Worm (Caenorhabditis elegans): ENCODE results near the gene F53F4.7.

F53F4.7 gene

DNA sequence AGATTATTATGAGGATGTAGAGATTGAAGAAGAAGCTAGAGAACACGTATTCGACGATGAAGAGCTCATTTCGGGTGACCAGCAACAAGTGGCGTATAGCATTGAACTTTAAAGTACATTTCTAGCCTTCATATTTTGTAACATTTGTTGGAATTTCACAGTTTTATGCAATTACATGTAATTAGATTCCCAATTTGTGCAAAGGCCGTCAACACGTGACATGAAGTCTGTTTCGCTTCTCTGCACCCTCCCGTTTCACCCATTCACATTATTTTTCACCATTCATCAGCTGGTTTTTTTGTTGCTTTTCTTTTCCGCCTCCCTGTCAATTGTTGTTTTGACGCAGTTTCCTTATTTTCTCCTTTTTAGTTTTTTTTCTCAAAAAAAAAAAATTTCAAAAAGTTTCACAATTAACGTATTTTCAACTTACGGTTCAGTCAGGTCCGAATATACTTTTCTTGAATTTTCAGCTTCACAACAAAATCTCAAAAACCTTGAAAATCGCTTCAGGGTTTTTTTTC lies 13.4 kb upstream of the F53F4.7 start, which contains the start of gene sde-2:
Gene sde-2 (plus strand): TSS at position 471 of the 521 bp plus-strand sequence.
- TF ChIP-seq egl-5 (tag; optimal IDR thresholded peaks at IDR 0.05), result peak; percentile 35
- TF ChIP-seq tbx-2 (tag; optimal IDR thresholded peaks at IDR 0.05), result no peak
- peak; percentile 4 for TF ChIP-seq lin-39 (tag; optimal IDR thresholded peaks at IDR 0.05)

DNA sequence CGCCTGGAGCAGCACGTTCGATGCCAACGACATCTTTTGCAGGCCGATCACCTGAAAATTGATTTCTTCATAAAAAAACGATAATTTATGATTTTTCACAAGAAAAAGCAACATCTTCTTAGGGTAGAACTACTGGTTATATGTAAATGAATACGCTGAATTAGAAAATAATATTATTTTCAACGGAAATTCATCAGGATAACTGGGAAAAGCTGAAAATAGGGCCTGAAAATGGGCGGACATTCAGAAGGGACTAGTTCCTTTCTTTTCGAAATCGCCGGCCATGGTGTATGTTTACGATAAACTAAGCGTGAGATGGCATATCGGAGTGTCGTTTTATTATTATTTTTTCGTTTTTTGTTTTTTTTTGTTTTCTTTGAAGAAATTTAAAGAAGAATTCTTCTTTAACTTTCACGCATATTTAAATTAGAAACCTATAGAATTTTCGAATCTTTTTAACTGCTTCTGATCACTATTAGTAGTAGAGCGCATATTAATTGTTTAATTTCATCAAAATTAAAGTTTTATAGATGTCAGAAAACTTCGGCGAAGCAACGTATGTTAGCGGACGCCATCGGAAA lies 11.8 kb upstream of the F53F4.7 start, which contains the start of the genes nduv-2 and F53F4.12:
Gene nduv-2 (minus strand): TSS at position 51 of the 581 bp plus-strand sequence.
Gene F53F4.12 (plus strand): TSS at position 531 of the 581 bp plus-strand sequence.
- TF ChIP-seq fkh-2 (tag; optimal IDR thresholded peaks at IDR 0.05) (no peak), elt-1 (tag; optimal IDR thresholded peaks at IDR 0.05) (no peak), nfya-1 (tag; optimal IDR thresholded peaks at IDR 0.05; ENCODE audit: insufficient read depth) (no peak), elt-3 (tag; optimal IDR thresholded peaks at IDR 0.05) (no peak), unc-39 (tag; optimal IDR thresholded peaks at IDR 0.05) (no peak), nhr-43 (tag; optimal IDR thresholded peaks at IDR 0.05; ENCODE audit: poor library complexity, severe bottlenecking) (no peak), pha-4 (tag; optimal IDR thresholded peaks at IDR 0.05) (no peak), nhr-12 (tag; optimal IDR thresholded peaks at IDR 0.05) (no peak), egl-5 (tag; optimal IDR thresholded peaks at IDR 0.05) (no peak), skn-1 (tag; optimal IDR thresholded peaks at IDR 0.05) (no peak), nhr-67 (tag; optimal IDR thresholded peaks at IDR 0.05) (no peak), fos-1 (tag; optimal IDR thresholded peaks at IDR 0.05) (no peak), snpc-4 (tag; optimal IDR thresholded peaks at IDR 0.05) (peak; percentile 13), nhr-237 (tag; optimal IDR thresholded peaks at IDR 0.05) (no peak), hmg-11 (tag; optimal IDR thresholded peaks at IDR 0.05) (peak; percentile 64), daf-12 (tag; optimal IDR thresholded peaks at IDR 0.05) (no peak), lin-15B (tag; optimal IDR thresholded peaks at IDR 0.05) (peak; percentile 89), pqm-1 (tag; optimal IDR thresholded peaks at IDR 0.05) (peak; percentile 1), tbx-2 (tag; optimal IDR thresholded peaks at IDR 0.05) (no peak), zag-1 (tag; optimal IDR thresholded peaks at IDR 0.05) (no peak), sea-2 (GFP tag; optimal IDR thresholded peaks at IDR 0.05) (no peak), ZK546.5 (tag; optimal IDR thresholded peaks at IDR 0.05) (no peak), ceh-16 (tag; optimal IDR thresholded peaks at IDR 0.05) (no peak), jun-1 (tag; optimal IDR thresholded peaks at IDR 0.05) (no peak), elt-2 (tag; optimal IDR thresholded peaks at IDR 0.05) (no peak), unc-62 (GFP tag; optimal IDR thresholded peaks at IDR 0.05) (no peak), nhr-25 (tag; optimal IDR thresholded peaks at IDR 0.05) (peak; percentile 10), R02D3.7 (tag; optimal IDR thresholded peaks at IDR 0.05) (peak; percentile 86)

DNA sequence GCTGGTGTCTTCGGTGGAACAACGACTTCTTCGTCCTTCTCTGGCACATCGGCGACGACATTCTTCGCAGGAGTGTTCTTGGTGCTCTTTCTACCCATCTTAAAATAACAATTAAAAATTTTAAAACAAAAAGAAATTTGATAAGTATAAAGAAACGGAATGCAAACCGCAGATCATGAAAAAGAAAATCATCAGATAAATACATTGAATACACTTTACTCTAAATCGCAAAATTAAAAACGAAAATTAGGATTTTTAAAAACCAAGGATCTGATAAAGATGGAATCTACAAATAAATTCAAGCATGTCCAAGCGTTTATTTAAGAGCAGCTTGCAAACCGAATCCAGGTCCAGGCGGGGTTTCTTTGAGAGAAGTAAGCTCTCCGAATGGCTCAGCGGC lies 10.7 kb upstream of the F53F4.7 start, which contains the start of gene F53F4.11:
Gene F53F4.11 (minus strand): TSS at position 101 of the 400 bp plus-strand sequence.
- TF ChIP-seq ama-1 (optimal IDR thresholded peaks at IDR 0.05) (no peak), nhr-12 (tag; optimal IDR thresholded peaks at IDR 0.05) (no peak)

DNA sequence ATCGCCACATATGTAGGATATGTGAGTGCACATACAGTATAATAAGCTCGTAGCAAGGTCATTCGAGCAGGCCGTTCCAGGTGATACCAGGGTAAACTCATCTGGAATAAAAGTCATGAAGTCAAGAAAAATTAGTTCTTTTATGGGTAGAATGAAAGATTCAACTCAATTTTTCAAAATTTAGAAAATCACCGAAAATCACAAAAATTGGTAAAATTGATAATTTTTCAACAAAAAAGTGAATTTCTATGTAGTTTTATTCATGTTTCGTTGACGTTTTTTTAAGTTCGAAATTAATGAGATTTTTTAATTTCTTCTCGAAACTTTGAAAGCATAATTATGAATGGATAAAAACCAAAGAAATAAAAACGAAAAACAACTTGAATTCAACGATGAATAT lies 8.0 kb upstream of the F53F4.7 start, which contains the start of gene F53F4.16:
Gene F53F4.16 (minus strand): TSS at position 101 of the 400 bp plus-strand sequence.
- TF ChIP-seq snpc-4 (tag; optimal IDR thresholded peaks at IDR 0.05) (no peak), unc-62 (GFP tag; optimal IDR thresholded peaks at IDR 0.05) (no peak), ZK546.5 (tag; optimal IDR thresholded peaks at IDR 0.05) (no peak), fkh-2 (tag; optimal IDR thresholded peaks at IDR 0.05) (no peak), elt-2 (tag; optimal IDR thresholded peaks at IDR 0.05) (no peak), nfya-1 (tag; optimal IDR thresholded peaks at IDR 0.05; ENCODE audit: insufficient read depth) (no peak), eor-1 (tag; optimal IDR thresholded peaks at IDR 0.05) (no peak), unc-39 (tag; optimal IDR thresholded peaks at IDR 0.05) (no peak), nhr-12 (tag; optimal IDR thresholded peaks at IDR 0.05) (no peak), ceh-82 (tag; optimal IDR thresholded peaks at IDR 0.05) (no peak), nhr-28 (tag; optimal IDR thresholded peaks at IDR 0.05) (no peak)

DNA sequence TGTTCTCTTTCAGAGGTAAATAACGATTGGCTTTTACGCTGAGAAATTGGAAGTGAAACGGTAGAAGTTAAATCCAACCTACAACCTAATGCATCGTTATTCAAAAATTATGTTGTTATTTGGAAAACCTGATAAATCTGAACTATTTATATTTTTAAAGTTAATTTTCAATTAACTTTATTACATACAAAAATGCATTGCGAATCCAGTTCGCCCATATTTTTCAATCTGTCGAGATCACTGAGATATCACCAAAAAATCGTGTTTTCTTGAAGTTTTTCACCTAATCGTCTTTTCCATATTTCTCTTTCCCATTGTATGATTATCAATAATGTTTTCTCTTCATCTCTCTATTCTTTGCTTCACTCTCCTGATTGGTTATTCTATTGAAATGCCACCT lies 6.9 kb upstream of the F53F4.7 start, which contains the start of gene F53F4.15:
Gene F53F4.15 (plus strand): TSS at position 301 of the 400 bp plus-strand sequence.
- TF ChIP-seq mml-1 (tag; optimal IDR thresholded peaks at IDR 0.05), result no peak

All from whole organism, L3 larva.